Worm (Caenorhabditis elegans): ENCODE data around the gene K03A11.5.

DNA sequence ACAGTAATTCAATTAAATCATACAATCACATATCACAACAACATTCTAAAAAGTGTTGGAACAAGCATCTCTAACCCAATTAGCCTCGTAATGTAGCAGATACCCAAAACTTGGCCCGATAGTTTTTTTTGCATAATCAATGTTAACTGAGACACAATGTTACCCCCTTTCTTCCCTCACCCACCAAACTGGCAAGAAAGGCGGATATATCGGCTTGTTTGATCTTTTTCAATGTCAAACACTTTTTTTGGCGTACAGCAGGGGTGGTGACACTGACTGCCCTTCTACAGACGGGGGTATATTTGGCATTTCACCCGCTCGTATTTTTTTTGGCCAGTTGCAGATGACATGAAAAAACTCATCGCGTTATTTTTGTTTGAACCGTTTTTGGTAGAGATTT is 46.7 kb downstream of the K03A11.5 start:
- no peak for TF ChIP-seq ces-1 (GFP tag; optimal IDR thresholded peaks at IDR 0.05)
- TF ChIP-seq ceh-90 (tag; optimal IDR thresholded peaks at IDR 0.05): no peak
- TF ChIP-seq nhr-11 (tag; optimal IDR thresholded peaks at IDR 0.05): no peak
- TF ChIP-seq blmp-1 (tag; optimal IDR thresholded peaks at IDR 0.05): no peak
- TF ChIP-seq nhr-19 (GFP tag; conservative IDR thresholded peaks at IDR 0.05): no peak
- TF ChIP-seq nhr-76 (tag; optimal IDR thresholded peaks at IDR 0.05): no peak
- no peak for TF ChIP-seq nhr-237 (tag; optimal IDR thresholded peaks at IDR 0.05)
